Worm (Caenorhabditis elegans): ENCODE results near the gene F55B12.2.

DNA sequence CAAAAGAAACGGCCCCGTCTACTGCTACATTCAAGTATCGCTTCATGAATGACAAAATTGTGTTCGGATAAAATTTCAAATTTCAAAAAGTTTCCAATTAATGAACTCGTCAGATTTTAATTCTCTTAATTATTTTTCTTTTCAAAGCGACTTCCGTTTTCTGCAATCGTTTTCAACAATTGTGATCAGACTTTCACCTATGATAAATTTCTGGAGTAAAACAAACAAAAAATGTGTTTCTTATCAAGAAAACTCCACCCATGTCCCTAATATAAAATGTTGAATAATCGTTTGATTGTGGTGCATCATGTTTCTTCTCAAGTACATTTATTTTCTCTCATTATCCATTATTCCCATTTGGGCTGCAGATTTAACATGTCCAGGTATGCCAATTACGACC lies 45.6 kb downstream of the F55B12.2 start, which contains the start of gene F20G2.5:
- TF ChIP-seq pqm-1 (tag; optimal IDR thresholded peaks at IDR 0.05) (no peak), unc-55 (GFP tag; optimal IDR thresholded peaks at IDR 0.05) (no peak), ceh-48 (tag; optimal IDR thresholded peaks at IDR 0.05) (no peak), ama-1 (optimal IDR thresholded peaks at IDR 0.05) (no peak)
